Fruit fly (Drosophila melanogaster): ENCODE results near the gene CG10680.

The CG10680 gene

DNA sequence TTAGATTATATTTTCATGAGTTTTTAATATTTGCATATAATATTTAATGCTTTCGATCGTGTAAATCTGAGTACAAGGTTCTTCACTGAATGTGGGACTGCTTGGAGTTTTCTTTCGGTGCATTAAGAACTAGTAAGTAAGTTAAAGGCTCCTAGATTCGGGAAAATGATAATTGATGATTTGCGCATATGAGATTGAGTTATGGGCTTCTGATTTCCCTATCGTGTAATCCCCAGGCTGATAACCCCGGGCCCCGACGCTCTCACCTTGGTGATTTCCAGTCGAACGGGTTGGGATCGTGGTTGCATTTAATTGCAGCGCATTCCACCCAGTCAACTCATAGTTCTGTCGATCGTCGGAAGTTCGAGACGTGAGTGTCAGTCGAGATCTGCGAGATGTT, at the start of gene CG10680:
Gene CG10680 (plus strand): TSS at position 301 of the 400 bp plus-strand sequence.
- TF ChIP-seq EcR (GFP tag; optimal IDR thresholded peaks at IDR 0.05): no peak
- TF ChIP-seq psq (optimal IDR thresholded peaks at IDR 0.05): no peak
- TF ChIP-seq pan (optimal IDR thresholded peaks at IDR 0.05): no peak
- no peak for TF ChIP-seq Dll (optimal IDR thresholded peaks at IDR 0.05)
- TF ChIP-seq usp (GFP tag; optimal IDR thresholded peaks at IDR 0.05): no peak
- no peak for TF ChIP-seq CG8478 (optimal IDR thresholded peaks at IDR 0.05)

DNA sequence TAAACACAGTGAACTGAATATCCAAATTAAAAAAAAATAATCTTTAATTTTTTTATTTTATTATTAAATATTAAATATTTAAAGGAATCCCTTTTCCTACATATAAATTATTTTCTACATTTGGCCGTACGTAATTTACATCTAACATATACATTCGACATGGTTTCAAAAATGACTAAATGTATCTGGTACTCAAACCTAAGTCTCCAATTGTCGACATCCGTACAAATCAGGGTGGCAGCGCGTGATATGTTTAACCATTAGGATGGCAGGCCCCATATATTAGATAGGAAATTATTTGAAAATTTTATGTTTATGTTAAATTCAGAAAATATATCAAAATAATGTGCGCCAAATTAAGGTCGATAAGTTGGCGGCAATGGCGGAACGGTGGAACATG, 48.7 kb upstream of the CG10680 start:
- no peak for TF ChIP-seq psq (optimal IDR thresholded peaks at IDR 0.05)
- TF ChIP-seq pan (optimal IDR thresholded peaks at IDR 0.05): no peak
- TF ChIP-seq Dll (optimal IDR thresholded peaks at IDR 0.05): no peak
- no peak for TF ChIP-seq CG8478 (optimal IDR thresholded peaks at IDR 0.05)
- TF ChIP-seq usp (GFP tag; optimal IDR thresholded peaks at IDR 0.05): no peak
- TF ChIP-seq EcR (GFP tag; optimal IDR thresholded peaks at IDR 0.05): no peak

DNA sequence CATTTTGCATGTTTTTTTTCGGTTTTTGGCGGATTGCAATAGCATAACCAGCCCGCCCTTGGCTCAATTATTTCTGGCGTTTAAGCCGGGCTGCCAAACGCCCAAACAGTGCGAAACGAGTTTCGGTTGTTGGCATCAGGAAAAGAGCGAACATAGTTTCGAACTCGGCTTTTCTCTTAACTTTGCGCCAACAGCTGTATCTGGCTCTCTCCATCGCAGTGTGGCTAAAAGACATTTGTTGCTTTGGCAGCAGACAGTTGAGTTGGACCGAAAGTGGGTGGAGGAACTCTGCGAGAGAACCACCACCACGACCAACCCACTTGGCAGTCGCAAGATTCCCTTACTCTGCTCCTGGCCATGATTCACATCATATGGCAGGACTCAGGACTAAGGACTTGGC, 47.0 kb upstream of the CG10680 start:
- no peak for TF ChIP-seq psq (optimal IDR thresholded peaks at IDR 0.05)
- no peak for TF ChIP-seq Dll (optimal IDR thresholded peaks at IDR 0.05)
- no peak for TF ChIP-seq pan (optimal IDR thresholded peaks at IDR 0.05)
- no peak for TF ChIP-seq CG8478 (optimal IDR thresholded peaks at IDR 0.05)
- no peak for TF ChIP-seq EcR (GFP tag; optimal IDR thresholded peaks at IDR 0.05)
- TF ChIP-seq usp (GFP tag; optimal IDR thresholded peaks at IDR 0.05): no peak

DNA sequence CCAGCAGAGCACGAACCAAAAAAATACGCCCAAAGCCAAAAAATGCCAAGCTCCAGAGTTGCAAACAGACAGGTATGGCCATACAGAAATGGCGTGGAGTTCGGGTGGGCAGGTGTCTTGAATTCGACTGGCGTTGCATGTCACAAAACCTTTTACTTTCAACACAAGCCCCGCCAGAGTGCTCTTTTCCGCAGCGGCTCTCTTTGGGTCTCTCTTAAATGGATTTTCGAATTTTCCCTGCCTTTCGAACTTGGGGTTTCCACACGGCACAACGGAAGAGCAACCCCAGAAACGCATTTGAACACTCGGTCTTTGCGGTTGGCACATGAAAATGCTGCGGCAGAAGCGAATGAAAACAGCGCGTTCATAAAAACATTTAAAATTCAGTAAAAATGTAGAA, 46.1 kb upstream of the CG10680 start:
- TF ChIP-seq CG8478 (optimal IDR thresholded peaks at IDR 0.05) (no peak), usp (GFP tag; optimal IDR thresholded peaks at IDR 0.05) (no peak), psq (optimal IDR thresholded peaks at IDR 0.05) (no peak), pan (optimal IDR thresholded peaks at IDR 0.05) (no peak)

DNA sequence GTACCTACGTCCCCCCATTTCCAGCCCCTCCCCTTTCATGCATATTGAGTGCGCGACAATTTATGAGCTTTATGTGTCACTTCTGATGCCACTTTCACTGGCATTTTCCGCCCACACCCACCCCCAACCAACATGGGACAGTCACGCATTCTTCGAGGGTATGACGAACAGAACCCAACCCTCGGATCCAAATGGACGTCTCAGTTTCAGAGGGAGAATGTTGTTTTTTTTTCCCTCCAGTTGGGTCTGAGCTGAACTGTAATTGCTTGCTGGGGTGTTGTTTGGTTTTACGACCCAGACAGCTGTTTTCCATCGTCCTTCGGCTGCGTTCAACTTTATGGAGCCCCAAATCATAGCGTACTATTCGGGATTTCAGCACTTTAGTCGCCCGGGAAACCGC, 40.1 kb upstream of the CG10680 start:
- TF ChIP-seq psq (optimal IDR thresholded peaks at IDR 0.05) (no peak), pan (optimal IDR thresholded peaks at IDR 0.05) (no peak), CG8478 (optimal IDR thresholded peaks at IDR 0.05) (no peak)

DNA sequence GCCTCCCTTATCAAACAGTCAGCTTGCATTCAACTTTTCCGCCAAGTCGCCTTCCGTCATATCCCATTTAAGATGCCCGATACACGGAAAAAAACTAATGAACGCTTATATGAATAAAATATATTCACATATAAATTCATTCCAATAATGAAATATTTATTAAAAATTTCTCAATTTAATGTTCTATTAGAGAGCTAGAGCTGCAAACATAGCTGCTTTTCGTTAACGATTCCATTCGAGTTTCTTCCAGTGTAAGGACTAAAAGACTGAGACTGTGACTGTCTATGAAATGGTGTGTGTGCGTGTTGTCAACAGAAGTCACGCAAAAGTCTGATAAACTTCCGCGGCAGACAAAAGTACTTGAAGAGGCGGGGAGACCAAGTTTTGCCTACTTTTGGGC, 33.8 kb upstream of the CG10680 start:
- no peak for TF ChIP-seq CG8478 (optimal IDR thresholded peaks at IDR 0.05)
- no peak for TF ChIP-seq pan (optimal IDR thresholded peaks at IDR 0.05)
- TF ChIP-seq EcR (GFP tag; optimal IDR thresholded peaks at IDR 0.05): no peak
- TF ChIP-seq Dll (optimal IDR thresholded peaks at IDR 0.05): no peak
- no peak for TF ChIP-seq psq (optimal IDR thresholded peaks at IDR 0.05)
- no peak for TF ChIP-seq usp (GFP tag; optimal IDR thresholded peaks at IDR 0.05)

DNA sequence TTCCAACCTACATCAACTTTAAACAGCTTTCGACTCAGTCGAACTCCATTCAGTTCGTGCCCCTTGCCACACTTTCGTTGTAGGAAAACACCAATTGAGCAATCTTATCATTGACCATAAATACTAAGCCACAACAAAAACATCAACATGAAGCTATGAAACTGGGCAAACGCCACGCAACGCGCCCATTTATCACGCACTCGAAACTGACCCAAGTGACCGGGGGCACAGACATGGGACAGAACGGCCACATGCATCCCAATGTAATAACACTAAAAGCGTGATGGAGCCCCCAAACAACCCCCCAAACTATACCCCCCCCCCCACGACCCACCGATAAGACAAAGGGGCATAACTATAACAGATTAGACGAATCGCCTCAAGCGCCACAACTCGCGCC, 31.4 kb upstream of the CG10680 start:
- TF ChIP-seq usp (GFP tag; optimal IDR thresholded peaks at IDR 0.05) (no peak), EcR (GFP tag; optimal IDR thresholded peaks at IDR 0.05) (no peak), psq (optimal IDR thresholded peaks at IDR 0.05) (no peak), CG8478 (optimal IDR thresholded peaks at IDR 0.05) (no peak), Dll (optimal IDR thresholded peaks at IDR 0.05) (no peak), pan (optimal IDR thresholded peaks at IDR 0.05) (no peak)

DNA sequence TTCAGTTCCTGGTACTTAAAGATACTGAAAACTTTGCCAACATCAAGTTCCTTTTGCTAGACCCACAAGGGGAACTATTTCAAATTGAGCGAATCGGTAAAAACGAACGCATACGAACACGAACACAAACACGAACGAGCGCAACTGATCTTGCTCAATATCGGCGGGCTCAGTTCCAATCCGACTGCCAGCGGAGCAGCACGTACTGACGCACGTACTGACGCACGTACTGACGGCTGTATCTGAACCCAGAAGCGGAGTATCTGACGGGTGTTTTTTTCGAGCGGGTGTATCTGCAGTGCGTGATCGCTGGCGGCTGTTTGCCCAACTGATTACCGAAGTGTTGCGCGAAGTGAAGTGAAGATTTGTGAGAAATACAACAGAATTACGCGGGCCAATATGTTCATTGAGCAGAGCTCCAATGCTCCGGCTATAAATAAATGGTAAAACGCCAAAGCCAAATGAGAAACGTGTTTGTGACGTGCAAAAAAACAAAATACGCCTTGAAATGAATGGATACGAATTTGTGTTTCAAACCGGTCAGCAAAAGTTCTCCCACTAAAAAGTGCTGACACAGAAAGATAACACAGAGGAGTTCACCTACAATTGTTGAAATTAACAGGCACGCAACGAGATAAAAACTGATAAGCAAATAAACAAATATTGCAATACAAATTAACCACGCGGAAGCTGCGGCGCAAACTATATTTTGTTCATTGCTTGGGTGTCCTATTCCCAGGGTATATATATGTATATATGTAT, 28.7 kb upstream of the CG10680 start:
- no peak for TF ChIP-seq CG8478 (optimal IDR thresholded peaks at IDR 0.05)
- no peak for TF ChIP-seq usp (GFP tag; optimal IDR thresholded peaks at IDR 0.05)
- no peak for TF ChIP-seq pan (optimal IDR thresholded peaks at IDR 0.05)

DNA sequence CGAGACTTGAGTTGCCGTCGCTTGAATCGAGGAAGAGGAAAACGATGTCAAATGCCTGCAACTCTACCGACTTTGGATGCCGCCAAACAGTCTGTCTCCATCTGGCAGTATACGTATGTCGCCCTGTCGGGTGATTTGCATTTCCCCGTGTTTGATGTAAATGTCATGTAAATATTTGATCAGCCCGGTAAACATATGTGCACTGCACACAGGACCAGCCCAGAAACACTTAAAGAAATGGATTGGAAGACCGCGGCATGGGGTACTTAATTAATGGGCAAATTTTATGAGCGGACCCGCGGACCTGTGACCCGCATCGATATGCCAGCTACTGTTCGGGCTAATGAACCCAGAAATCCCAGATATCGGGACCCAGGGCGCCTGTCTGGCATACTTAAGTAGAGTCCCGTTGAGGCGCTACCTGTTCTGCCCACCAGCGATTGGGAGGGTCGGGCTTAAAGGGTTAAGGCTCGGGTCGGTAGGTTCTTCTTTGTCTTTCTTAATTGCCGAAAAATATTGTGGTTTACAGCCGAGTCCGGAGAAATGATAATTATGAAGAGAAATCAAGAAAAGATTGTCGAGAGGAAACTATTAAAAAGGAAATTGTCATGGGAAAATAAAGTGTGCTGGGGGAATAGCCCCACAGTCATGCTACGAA, 26.0 kb upstream of the CG10680 start:
- TF ChIP-seq pan (optimal IDR thresholded peaks at IDR 0.05) (no peak), EcR (GFP tag; optimal IDR thresholded peaks at IDR 0.05) (no peak), CG8478 (optimal IDR thresholded peaks at IDR 0.05) (no peak), psq (optimal IDR thresholded peaks at IDR 0.05) (no peak)

DNA sequence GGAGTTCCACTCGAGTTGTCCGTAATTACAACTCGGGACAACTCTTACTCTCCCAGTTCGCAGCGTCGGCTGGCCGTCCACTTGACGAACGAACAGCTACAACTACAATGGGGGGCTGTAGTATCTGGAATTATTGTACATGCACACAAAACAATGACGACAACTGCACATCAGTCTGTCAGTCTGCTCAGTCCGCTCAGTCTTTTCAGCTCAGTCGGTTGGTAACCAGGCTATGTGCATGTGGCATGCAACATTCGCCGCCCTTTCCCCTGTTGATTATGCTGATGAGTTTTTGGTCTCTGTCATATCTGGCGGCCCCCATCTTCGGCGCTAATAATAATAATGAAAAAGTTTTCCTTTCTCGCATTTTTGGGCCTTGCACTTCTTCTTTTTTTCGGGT, 23.9 kb upstream of the CG10680 start:
- TF ChIP-seq pan (optimal IDR thresholded peaks at IDR 0.05) (no peak), psq (optimal IDR thresholded peaks at IDR 0.05) (no peak), usp (GFP tag; optimal IDR thresholded peaks at IDR 0.05) (no peak), EcR (GFP tag; optimal IDR thresholded peaks at IDR 0.05) (no peak), Dll (optimal IDR thresholded peaks at IDR 0.05) (no peak), CG8478 (optimal IDR thresholded peaks at IDR 0.05) (no peak)

DNA sequence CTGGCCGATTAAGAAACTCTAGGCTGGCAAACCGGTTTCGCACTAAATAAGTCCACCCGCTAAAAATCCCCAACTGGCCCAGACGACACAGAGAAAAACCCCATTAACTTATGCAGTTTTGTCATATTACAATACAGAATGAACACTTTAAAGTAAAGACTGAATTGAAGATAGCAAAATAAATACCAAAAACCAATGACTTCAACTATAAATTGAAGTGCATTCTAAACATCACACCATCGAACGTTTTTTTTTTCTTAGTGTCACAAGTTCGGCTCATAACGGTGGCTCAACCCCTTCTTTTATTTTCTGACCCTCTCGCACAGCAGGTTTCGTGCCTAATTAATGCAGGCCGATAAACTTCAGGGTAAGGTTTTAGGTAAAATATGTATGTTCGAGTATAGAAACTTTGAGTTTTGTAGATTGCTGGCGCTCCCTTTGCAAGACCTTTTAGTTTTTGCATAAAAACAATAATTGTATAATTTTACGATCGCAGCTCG, 22.5 kb upstream of the CG10680 start:
- TF ChIP-seq Dll (optimal IDR thresholded peaks at IDR 0.05): no peak
- TF ChIP-seq usp (GFP tag; optimal IDR thresholded peaks at IDR 0.05): no peak
- TF ChIP-seq EcR (GFP tag; optimal IDR thresholded peaks at IDR 0.05): no peak
- TF ChIP-seq psq (optimal IDR thresholded peaks at IDR 0.05): no peak
- no peak for TF ChIP-seq pan (optimal IDR thresholded peaks at IDR 0.05)
- no peak for TF ChIP-seq CG8478 (optimal IDR thresholded peaks at IDR 0.05)

DNA sequence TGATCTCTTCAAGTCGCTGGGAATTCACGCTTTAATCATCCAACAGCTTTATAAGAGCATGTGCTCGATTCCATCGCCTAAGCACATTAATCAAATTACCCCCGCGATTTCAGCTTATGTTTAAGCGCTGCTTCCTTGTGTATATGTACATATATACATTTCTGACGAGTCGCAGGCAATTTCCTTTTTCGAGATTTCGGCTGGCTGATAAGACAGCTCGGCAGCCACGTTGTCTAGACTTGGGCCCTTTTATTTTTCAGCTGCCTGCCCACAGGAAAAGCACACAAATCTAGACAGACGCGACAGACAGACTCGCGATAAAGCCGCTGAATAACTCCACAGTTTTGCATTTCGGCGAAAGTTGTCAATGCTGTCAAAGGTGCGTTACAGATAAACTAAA, 21.4 kb upstream of the CG10680 start:
- TF ChIP-seq psq (optimal IDR thresholded peaks at IDR 0.05) (no peak), Dll (optimal IDR thresholded peaks at IDR 0.05) (no peak), pan (optimal IDR thresholded peaks at IDR 0.05) (no peak), EcR (GFP tag; optimal IDR thresholded peaks at IDR 0.05) (no peak), CG8478 (optimal IDR thresholded peaks at IDR 0.05) (no peak), usp (GFP tag; optimal IDR thresholded peaks at IDR 0.05) (no peak)

DNA sequence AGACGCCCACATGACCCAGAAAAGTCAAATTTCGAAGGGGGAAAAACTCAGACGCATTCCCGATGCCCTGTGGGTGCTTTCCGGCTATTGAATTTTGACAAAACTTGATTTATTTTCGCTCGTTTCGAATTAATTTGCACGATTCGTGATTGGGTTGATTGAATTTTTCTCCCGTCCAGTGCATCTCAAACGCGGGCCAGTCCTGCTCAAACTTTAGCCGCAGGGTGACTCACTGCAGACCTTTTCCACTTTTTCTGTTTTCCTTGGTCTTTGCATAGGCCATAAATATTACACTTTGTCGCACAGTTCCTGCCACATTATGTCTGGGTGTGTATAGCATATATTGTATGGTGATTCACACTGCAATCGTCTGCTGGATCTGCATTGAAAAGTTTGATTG, 20.8 kb upstream of the CG10680 start:
- TF ChIP-seq Dll (optimal IDR thresholded peaks at IDR 0.05): no peak
- TF ChIP-seq usp (GFP tag; optimal IDR thresholded peaks at IDR 0.05): no peak
- TF ChIP-seq EcR (GFP tag; optimal IDR thresholded peaks at IDR 0.05): no peak
- TF ChIP-seq pan (optimal IDR thresholded peaks at IDR 0.05): no peak
- no peak for TF ChIP-seq CG8478 (optimal IDR thresholded peaks at IDR 0.05)
- TF ChIP-seq psq (optimal IDR thresholded peaks at IDR 0.05): no peak
